Worm (Caenorhabditis elegans): ENCODE data around the gene M04C3.2.

M04C3.2 gene

DNA sequence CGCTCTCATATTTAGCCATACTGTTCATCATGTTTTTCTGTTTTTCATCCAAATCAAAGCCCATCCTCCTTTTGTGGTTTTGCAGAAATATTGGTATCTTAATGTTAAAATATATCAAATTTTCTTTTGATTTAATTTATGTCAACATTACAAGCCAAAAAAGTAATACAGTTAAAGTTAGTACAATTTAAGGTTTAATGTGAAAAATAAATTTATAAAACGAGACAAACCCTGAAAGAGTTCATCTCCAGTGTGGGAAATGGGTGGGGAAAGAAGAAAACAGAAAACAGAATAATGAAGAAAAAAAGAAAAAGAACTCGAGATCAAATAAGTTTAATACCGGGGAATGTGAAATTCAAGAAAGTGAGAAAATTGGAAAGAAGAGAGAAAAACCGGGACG lies at the start of gene M04C3.2:
Gene M04C3.2, minus strand, starts transcription at position 101 of the 400 bp plus-strand sequence.
- TF ChIP-seq ceh-16 (tag; optimal IDR thresholded peaks at IDR 0.05) = no peak
- TF ChIP-seq unc-62 (GFP tag; optimal IDR thresholded peaks at IDR 0.05) = no peak
- no peak for TF ChIP-seq ZK546.5 (tag; optimal IDR thresholded peaks at IDR 0.05)
- no peak for TF ChIP-seq crh-2 (tag; optimal IDR thresholded peaks at IDR 0.05)
- TF ChIP-seq sem-4 (tag; optimal IDR thresholded peaks at IDR 0.05) = no peak
- TF ChIP-seq elt-1 (tag; optimal IDR thresholded peaks at IDR 0.05) = no peak
- no peak for TF ChIP-seq ztf-4 (tag; optimal IDR thresholded peaks at IDR 0.05)
- TF ChIP-seq dmd-4 (tag; optimal IDR thresholded peaks at IDR 0.05) = no peak
- TF ChIP-seq nhr-77 (tag; optimal IDR thresholded peaks at IDR 0.05) = no peak
- TF ChIP-seq mdl-1 (tag; optimal IDR thresholded peaks at IDR 0.05) = no peak
- no peak for TF ChIP-seq unc-55 (GFP tag; optimal IDR thresholded peaks at IDR 0.05)
- TF ChIP-seq lin-39 (tag; optimal IDR thresholded peaks at IDR 0.05) = no peak
- TF ChIP-seq sma-9 (GFP tag; optimal IDR thresholded peaks at IDR 0.05) = no peak
- TF ChIP-seq sma-9 (tag; optimal IDR thresholded peaks at IDR 0.05) = no peak
- TF ChIP-seq F13H6.1 (tag; optimal IDR thresholded peaks at IDR 0.05) = no peak
- no peak for TF ChIP-seq ceh-82 (tag; optimal IDR thresholded peaks at IDR 0.05)
- TF ChIP-seq mbf-1 (tag; optimal IDR thresholded peaks at IDR 0.05) = no peak
- TF ChIP-seq C34F6.9 (tag; optimal IDR thresholded peaks at IDR 0.05) = no peak
- no peak for TF ChIP-seq nhr-129 (tag; optimal IDR thresholded peaks at IDR 0.05)
- TF ChIP-seq snpc-4 (tag; optimal IDR thresholded peaks at IDR 0.05) = no peak
- TF ChIP-seq lsy-2 (tag; optimal IDR thresholded peaks at IDR 0.05) = no peak

DNA sequence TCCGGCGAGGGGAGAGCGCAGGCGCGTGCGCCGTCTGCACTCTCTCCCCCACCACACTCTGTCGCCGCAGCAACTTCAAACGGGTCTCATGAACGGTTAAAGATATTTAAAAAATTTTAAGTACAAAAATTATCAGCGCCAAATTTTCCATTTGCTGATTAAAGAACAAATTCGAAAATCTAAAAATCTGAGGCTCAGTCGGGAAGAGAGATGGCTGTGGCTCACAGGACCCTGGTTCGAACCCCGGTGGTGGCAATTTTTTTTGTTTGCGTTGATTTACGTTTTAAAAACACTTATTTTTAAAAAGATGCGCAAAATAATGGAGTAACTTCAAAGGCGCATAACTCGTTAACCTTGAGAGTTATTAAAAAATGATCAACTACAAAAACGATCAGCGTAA lies 48.4 kb upstream of the M04C3.2 start:
- TF ChIP-seq lin-39 (tag; optimal IDR thresholded peaks at IDR 0.05) (no peak), egl-27 (tag; optimal IDR thresholded peaks at IDR 0.05) (no peak), nhr-6 (tag; optimal IDR thresholded peaks at IDR 0.05) (no peak), mdl-1 (tag; optimal IDR thresholded peaks at IDR 0.05) (no peak), nhr-129 (tag; optimal IDR thresholded peaks at IDR 0.05) (no peak), ama-1 (optimal IDR thresholded peaks at IDR 0.05) (no peak), sem-4 (tag; optimal IDR thresholded peaks at IDR 0.05) (no peak), gmeb-1 (tag; optimal IDR thresholded peaks at IDR 0.05) (no peak), mbf-1 (tag; optimal IDR thresholded peaks at IDR 0.05) (no peak), sma-9 (GFP tag; optimal IDR thresholded peaks at IDR 0.05) (no peak), sma-9 (tag; optimal IDR thresholded peaks at IDR 0.05) (no peak), unc-62 (GFP tag; optimal IDR thresholded peaks at IDR 0.05) (no peak), sma-3 (GFP tag; optimal IDR thresholded peaks at IDR 0.05) (no peak), blmp-1 (tag; optimal IDR thresholded peaks at IDR 0.05; ENCODE audit: insufficient read depth) (no peak)

DNA sequence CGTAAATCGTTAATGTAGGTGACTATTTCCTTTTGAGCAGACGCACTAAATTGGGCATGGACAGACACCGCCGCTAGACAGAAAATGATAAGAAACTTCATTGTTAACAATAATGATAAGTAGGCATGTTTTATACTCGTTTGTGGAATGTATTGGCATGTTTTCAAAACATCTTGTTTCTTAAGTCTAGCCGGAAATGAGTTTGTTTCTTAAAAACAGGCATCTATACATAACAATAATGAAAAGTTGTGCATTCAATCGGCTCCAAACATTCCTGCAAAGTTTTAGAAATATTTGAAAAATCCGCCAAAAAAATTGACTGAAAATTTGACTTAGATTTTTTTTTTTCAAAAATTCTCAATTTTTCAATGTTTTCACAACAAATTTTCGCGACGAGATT lies 46.9 kb upstream of the M04C3.2 start, which contains the start of gene scl-21:
Gene scl-21, minus strand, starts transcription at position 101 of the 400 bp plus-strand sequence.
- TF ChIP-seq nhr-6 (tag; optimal IDR thresholded peaks at IDR 0.05) = no peak
- no peak for TF ChIP-seq dmd-4 (tag; optimal IDR thresholded peaks at IDR 0.05)
- TF ChIP-seq fos-1 (tag; optimal IDR thresholded peaks at IDR 0.05) = no peak
- no peak for TF ChIP-seq nhr-10 (tag; optimal IDR thresholded peaks at IDR 0.05)
- no peak for TF ChIP-seq snpc-4 (tag; optimal IDR thresholded peaks at IDR 0.05)
- TF ChIP-seq nhr-21 (tag; optimal IDR thresholded peaks at IDR 0.05) = no peak
- no peak for TF ChIP-seq nhr-77 (tag; optimal IDR thresholded peaks at IDR 0.05)
- no peak for TF ChIP-seq alr-1 (tag; optimal IDR thresholded peaks at IDR 0.05)
- TF ChIP-seq ztf-1 (GFP tag; conservative IDR thresholded peaks at IDR 0.05) = no peak
- no peak for TF ChIP-seq F13H6.1 (tag; optimal IDR thresholded peaks at IDR 0.05)
- TF ChIP-seq skn-1 (tag; optimal IDR thresholded peaks at IDR 0.05) = no peak
- no peak for TF ChIP-seq egl-27 (tag; optimal IDR thresholded peaks at IDR 0.05)
- no peak for TF ChIP-seq unc-39 (tag; optimal IDR thresholded peaks at IDR 0.05)
- TF ChIP-seq lsy-2 (tag; optimal IDR thresholded peaks at IDR 0.05) = no peak

DNA sequence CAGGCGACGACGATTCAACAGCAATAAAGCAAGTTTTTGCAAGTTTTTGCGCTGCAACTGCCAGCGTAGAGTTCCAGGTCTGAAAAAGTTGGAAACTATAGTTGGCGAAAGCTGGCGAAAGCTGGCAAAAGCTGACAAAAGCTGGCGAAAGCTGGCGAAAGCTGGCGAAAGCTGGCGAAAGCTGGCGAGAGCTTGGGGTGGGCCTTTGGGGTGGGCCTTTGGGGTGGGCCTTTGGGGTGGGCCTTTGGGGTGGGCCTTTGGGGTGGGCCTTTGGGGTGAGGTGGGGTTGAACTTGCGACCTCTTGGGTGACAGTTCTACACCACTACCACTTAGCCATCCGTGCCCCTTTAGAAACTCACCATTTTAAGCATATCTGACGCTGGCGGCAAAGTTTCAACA lies 46.4 kb upstream of the M04C3.2 start:
- TF ChIP-seq nhr-12 (tag; optimal IDR thresholded peaks at IDR 0.05) (no peak), lin-13 (GFP tag; optimal IDR thresholded peaks at IDR 0.05) (no peak), mab-5 (tag; optimal IDR thresholded peaks at IDR 0.05) (no peak), ztf-4 (tag; optimal IDR thresholded peaks at IDR 0.05) (no peak)

DNA sequence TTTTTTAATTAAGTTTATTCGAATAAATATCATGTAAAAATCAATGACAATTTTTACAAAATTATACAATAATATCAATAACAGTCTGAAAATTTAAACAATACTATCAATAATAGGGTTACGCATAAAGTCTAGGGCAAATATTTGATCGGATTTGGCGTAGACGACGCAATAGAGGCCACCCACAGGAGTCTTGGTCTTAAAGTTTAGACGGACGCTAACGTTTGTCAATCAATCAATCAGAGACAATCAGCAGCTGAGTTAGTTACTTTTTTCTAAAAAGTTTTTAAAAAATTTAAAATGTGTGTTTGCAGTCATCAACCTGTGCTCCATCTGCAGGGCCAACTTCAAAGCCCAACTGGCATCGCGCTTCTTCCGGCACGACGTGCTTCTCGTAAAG lies 42.6 kb upstream of the M04C3.2 start, which contains the start of gene Y43F8B.29:
Gene Y43F8B.29, plus strand, starts transcription at position 301 of the 400 bp plus-strand sequence.
- TF ChIP-seq nhr-12 (tag; optimal IDR thresholded peaks at IDR 0.05) (no peak), unc-62 (GFP tag; optimal IDR thresholded peaks at IDR 0.05) (no peak), aly-2 (tag; optimal IDR thresholded peaks at IDR 0.05) (no peak), dmd-4 (tag; optimal IDR thresholded peaks at IDR 0.05) (no peak)

Measured in whole organism, L2 larva.